Worm (Caenorhabditis elegans): ENCODE data around the gene Y62H9A.12.

- TF ChIP-seq hlh-30 (tag; optimal IDR thresholded peaks at IDR 0.05; ENCODE audit: insufficient read depth): no peak
- TF ChIP-seq ztf-16 (tag; optimal IDR thresholded peaks at IDR 0.05): no peak
- no peak for TF ChIP-seq ceh-30 (tag; optimal IDR thresholded peaks at IDR 0.05)
- TF ChIP-seq ama-1 (optimal IDR thresholded peaks at IDR 0.05): no peak
- TF ChIP-seq elt-4 (tag; optimal IDR thresholded peaks at IDR 0.05): no peak
These were observed 6.7 kb upstream of the Y62H9A.12 start, which contains the start of gene Y62H9A.11 for ce11 chrX:11907263-11907662.

Measured in whole organism, late embryonic.